Worm (Caenorhabditis elegans) whole organism, dauer: Measurements from ENCODE around the gene gst-31.
"Not testable (repeated sequence)": the region's sequence is repeated elsewhere in the genome, so short reads cannot be mapped to it uniquely, and the experiment has no call there.

ENCODE experiments used
- unc-62 ChIP-seq: sonication (generic microtip); optimal IDR thresholded peaks from 2 replicates; lab custom pipeline; 2017; ENCODE audit warnings: missing biosample characterization, missing genetic modification reagents, missing genetic modification characterization

gst-31 gene

ce11 chrII:15148442-15148841, 26.3 kb downstream of the gst-31 start:
- no peak for TF ChIP-seq unc-62

ce11 chrII:15145594-15145993, 29.2 kb downstream of the gst-31 start, which contains the start of gene Y53F4B.27:
Y53F4B.27 (plus strand) TSS chrII:15145894.
- no peak for TF ChIP-seq unc-62

ce11 chrII:15143729-15144128, 31.0 kb downstream of the gst-31 start:
- TF ChIP-seq unc-62: no peak

- TF ChIP-seq unc-62: not testable (repeated sequence)
Observed at ce11 chrII:15140881-15141280, 33.9 kb downstream of the gst-31 start, which contains the start of gene Y53F4B.26. Y53F4B.26 (minus strand) TSS chrII:15140981.

ce11 chrII:15135886-15136285, 38.9 kb downstream of the gst-31 start, which contains the start of gene Y53F4B.25:
Y53F4B.25 (plus strand) TSS chrII:15136186.
- TF ChIP-seq unc-62: no peak

- no peak for TF ChIP-seq unc-62
Observed at ce11 chrII:15134332-15134731, 40.4 kb downstream of the gst-31 start, which contains the start of gene Y53F4B.24. Y53F4B.24 (minus strand) TSS chrII:15134432.

- no peak for TF ChIP-seq unc-62
Observed at ce11 chrII:15130512-15130911, 44.3 kb downstream of the gst-31 start, which contains the start of gene Y53F4B.62. Y53F4B.62 (minus strand) TSS chrII:15130612.
